Worm (Caenorhabditis elegans): ENCODE measurements around the gene ZK355.3.

ZK355.3 gene

DNA sequence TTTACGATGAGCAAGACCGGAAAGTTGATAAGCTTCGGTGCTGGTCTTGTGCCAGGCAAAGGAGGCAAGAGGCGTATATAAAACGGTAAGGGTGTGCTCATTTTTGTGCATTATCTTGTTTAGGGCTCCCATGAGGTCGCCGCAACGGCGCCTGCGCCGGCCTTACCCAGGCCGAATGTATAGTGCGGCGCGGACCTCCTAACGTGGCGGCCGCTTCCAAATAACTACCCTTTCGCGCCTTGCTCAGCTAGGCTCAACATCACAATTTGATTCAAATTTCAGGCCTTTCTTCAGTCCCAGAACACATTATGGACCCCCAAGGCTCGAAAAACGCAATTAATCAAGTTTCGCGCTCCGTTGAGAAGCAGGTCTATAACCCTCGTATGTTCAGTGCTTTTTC lies at the start of gene ZK355.3, which contains the start of gene ZK355.8:
ZK355.3 (minus strand) TSS at position 101 of the 400 bp plus-strand sequence.
ZK355.8 (plus strand) TSS at position 272 of the 400 bp plus-strand sequence.
- no peak for TF ChIP-seq dao-5 (tag; optimal IDR thresholded peaks at IDR 0.05)
- no peak for TF ChIP-seq him-1 (tag; optimal IDR thresholded peaks at IDR 0.05)
- no peak for TF ChIP-seq W03F9.2 (tag; optimal IDR thresholded peaks at IDR 0.05)

- TF ChIP-seq dao-5 (tag; optimal IDR thresholded peaks at IDR 0.05) (no peak), W03F9.2 (tag; optimal IDR thresholded peaks at IDR 0.05) (no peak), him-1 (tag; optimal IDR thresholded peaks at IDR 0.05) (no peak)
These were observed 49.2 kb upstream of the ZK355.3 start, which contains the start of gene nhr-88 for ce11 chrII:2976597-2976996. TSS of gene nhr-88 (plus strand) at chrII:2976639.

DNA sequence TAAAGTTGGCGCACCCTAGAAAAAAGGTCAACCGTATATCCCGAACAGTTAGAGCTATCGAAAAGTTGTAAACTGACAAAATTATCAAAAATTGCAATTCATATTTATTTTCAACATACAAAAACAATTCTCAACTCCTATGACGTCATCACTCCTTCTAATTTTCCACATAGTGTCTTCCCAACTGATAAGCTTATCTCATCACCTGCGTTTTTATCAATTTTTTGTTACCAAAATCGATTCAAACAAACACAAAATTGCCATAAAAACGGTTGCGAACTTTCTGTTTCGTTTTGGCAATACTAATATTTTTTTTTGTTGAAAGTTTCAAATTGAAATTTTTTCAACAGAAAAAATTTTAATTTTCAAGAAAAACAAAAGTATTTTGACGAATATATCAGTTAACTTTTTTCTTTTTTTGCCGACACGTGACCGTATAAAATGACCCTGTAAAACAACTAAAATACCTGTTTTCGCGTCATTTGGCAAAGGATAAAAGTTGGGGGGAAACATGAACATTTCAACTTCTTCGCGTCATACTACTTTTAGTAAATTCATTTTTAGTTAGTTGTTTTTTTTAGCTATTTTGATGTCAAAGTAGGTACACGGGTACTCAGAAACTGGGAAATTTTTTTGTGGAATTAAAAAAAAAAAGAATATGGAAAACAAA lies 48.3 kb upstream of the ZK355.3 start:
- TF ChIP-seq W03F9.2 (tag; optimal IDR thresholded peaks at IDR 0.05) (no peak), dao-5 (tag; optimal IDR thresholded peaks at IDR 0.05) (no peak), him-1 (tag; optimal IDR thresholded peaks at IDR 0.05) (no peak)

DNA sequence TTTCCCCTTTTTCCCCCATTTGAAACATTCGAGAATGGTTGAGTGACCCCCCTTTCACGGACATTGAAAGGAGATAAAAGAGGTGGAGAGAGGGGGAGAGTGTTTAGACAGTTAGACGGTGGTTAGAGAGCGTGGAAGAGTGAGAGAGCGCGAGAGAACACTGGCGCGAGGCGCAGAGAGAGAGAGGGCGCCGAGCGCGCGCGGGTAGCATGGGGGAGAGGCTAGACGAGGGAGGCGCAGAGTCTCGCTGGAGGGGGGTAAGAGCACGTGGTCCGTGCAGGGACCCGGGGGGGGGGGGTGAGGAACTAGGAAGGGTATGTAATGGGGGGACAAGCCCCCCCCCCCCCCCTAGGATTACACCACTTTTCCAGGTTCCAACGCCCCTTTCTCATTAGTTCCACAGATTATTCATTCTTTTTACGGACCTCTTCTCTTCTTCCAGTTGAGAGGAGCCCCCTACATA lies 46.5 kb upstream of the ZK355.3 start:
- TF ChIP-seq him-1 (tag; optimal IDR thresholded peaks at IDR 0.05) (peak; percentile 91), dao-5 (tag; optimal IDR thresholded peaks at IDR 0.05) (no peak), W03F9.2 (tag; optimal IDR thresholded peaks at IDR 0.05) (no peak)

DNA sequence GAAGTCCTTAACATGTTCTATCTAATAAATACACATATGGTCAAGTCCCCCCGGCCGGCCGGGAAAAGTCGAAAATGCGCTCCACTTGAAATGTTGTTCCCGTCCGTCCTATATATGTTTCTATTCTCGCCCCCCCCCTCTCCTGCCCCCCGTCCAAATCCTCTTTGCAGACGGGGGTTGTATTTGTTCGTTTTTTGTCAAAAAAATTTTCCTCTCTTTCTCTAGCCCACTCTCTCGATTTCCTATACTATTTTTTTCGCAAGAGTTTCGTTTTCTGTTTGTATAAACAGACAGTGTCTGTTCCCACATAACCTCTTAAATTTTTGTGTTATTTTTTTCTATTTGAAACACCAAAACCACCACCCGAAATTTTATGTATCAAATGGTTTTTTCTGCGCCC lies 39.6 kb upstream of the ZK355.3 start:
- TF ChIP-seq dao-5 (tag; optimal IDR thresholded peaks at IDR 0.05): no peak
- TF ChIP-seq him-1 (tag; optimal IDR thresholded peaks at IDR 0.05): no peak
- no peak for TF ChIP-seq W03F9.2 (tag; optimal IDR thresholded peaks at IDR 0.05)

DNA sequence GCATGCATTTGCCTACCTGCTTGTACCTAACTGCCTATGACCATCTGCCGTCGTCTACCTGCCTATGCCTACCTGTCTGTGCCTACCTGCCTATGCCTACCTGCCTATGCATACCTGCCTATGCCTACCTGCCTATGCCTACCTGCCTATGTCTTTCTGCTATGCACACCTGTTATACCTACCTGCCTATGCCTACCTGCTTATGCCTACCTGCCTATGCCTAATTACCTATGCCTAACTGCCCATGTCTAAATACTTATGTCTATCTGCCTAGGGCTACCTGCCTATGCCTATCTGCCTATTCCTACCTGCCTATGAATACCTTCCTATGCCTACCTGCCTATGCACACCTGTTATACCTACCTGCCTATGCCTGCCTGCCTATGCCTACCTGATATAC lies 38.9 kb upstream of the ZK355.3 start:
- no peak for TF ChIP-seq dao-5 (tag; optimal IDR thresholded peaks at IDR 0.05)
- TF ChIP-seq W03F9.2 (tag; optimal IDR thresholded peaks at IDR 0.05): no peak
- no peak for TF ChIP-seq him-1 (tag; optimal IDR thresholded peaks at IDR 0.05)

DNA sequence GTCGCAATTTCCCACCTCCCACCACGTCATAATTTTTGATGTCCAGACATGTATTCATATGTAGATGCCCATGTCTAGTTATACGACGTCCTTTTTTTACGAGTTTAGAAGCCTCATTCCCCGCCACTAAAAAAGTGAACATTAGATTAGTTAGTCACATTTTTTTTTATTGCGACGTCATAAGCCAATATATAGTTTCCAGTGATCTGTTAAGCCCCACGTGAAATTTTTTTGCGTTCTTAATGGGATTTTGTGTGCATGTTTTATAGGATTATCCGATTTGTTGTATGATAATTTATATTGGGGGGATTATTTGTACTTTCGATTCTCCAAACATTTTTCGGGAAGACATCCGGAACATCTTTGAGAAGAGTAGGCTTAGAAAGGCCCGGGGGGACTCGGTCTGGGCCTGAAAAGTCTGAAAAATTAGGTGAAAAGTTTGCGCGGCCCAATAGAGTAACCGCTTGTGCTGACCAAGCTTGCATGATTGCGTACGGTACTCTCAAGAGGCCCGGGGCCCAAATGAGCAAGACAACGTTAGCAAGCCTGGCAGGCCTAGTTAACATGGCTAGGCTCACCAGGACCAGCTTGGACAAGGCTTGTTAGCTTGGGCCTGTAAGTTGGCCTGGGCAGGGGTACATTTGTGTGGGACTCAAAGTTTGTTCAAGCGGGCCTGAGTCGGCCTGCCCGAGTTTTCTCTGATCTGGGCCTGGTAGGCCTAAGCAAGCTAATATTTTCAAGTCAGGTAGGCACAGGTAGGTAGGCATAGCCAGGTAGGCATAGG lies 38.0 kb upstream of the ZK355.3 start:
- TF ChIP-seq him-1 (tag; optimal IDR thresholded peaks at IDR 0.05) (no peak), dao-5 (tag; optimal IDR thresholded peaks at IDR 0.05) (no peak), W03F9.2 (tag; optimal IDR thresholded peaks at IDR 0.05) (no peak)

- TF ChIP-seq him-1 (tag; optimal IDR thresholded peaks at IDR 0.05) (no peak), W03F9.2 (tag; optimal IDR thresholded peaks at IDR 0.05) (no peak), dao-5 (tag; optimal IDR thresholded peaks at IDR 0.05) (no peak)
These were observed 36.2 kb upstream of the ZK355.3 start for ce11 chrII:2963619-2964018.

DNA sequence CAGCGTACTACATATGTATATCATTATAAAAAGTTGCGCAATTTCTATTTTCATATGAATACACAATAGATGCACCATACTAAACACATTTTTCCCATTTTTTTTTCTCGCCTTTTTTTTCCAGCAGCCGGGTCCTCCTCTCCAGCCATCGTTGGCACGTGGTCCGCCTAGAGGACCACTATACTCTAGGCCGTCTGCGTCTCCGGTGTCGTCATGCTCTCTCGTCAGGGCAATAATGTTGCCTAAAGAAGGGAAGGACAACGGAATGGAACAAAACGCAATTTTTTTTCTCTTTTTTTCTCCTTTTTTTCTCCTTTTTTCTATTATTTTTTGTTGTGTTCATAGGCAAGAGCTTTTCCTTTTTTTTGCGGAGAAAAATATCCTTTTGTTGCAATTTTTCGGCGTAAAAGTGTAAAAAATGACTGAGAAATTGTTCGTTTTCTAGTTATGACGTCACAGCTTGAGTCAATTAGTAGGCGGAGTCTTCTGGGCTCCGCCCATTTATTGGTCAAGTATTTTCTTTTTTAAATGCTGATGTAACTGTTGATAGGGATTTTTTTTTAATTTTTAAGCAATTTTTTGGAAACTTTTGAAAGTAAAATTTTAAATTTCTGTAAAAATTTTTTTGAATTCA lies 35.2 kb upstream of the ZK355.3 start:
- TF ChIP-seq W03F9.2 (tag; optimal IDR thresholded peaks at IDR 0.05) (no peak), him-1 (tag; optimal IDR thresholded peaks at IDR 0.05) (peak; percentile 67)

ce11 chrII:2958308-2958707 lies 30.9 kb upstream of the ZK355.3 start, which contains the start of gene srw-60:
TSS of gene srw-60 (plus strand) at chrII:2958608.
- TF ChIP-seq dao-5 (tag; optimal IDR thresholded peaks at IDR 0.05): no peak
- TF ChIP-seq him-1 (tag; optimal IDR thresholded peaks at IDR 0.05): no peak
- no peak for TF ChIP-seq W03F9.2 (tag; optimal IDR thresholded peaks at IDR 0.05)

ce11 chrII:2955656-2956115 lies 28.3 kb upstream of the ZK355.3 start, which contains the start of gene irld-48:
TSS of gene irld-48 (plus strand) at chrII:2956065.
- TF ChIP-seq dao-5 (tag; optimal IDR thresholded peaks at IDR 0.05): no peak
- TF ChIP-seq W03F9.2 (tag; optimal IDR thresholded peaks at IDR 0.05): no peak
- no peak for TF ChIP-seq him-1 (tag; optimal IDR thresholded peaks at IDR 0.05)

DNA sequence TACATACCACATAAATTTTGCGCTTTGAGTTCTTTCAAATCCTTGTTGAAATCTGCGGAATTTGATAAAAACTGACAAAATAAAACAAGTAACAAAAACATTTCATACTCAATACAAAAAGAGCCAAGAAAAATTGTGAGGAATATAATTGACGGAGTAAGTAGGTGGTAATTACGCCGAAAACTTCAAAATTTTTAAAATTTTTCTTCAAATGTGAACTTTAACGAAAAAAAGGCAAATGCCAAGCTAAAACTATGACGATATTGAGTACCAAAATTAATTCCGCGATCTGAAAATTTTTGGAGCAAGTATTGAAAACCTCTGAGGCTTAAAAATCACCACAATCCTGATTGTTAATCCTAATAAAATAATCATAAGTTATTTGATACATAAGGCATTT lies 25.2 kb upstream of the ZK355.3 start, which contains the start of gene irld-51:
irld-51 (minus strand) TSS at position 101 of the 400 bp plus-strand sequence.
- TF ChIP-seq dao-5 (tag; optimal IDR thresholded peaks at IDR 0.05) (no peak), W03F9.2 (tag; optimal IDR thresholded peaks at IDR 0.05) (no peak), him-1 (tag; optimal IDR thresholded peaks at IDR 0.05) (no peak)

ce11 chrII:2948614-2949013 lies 21.2 kb upstream of the ZK355.3 start:
- TF ChIP-seq W03F9.2 (tag; optimal IDR thresholded peaks at IDR 0.05): no peak
- no peak for TF ChIP-seq dao-5 (tag; optimal IDR thresholded peaks at IDR 0.05)
- TF ChIP-seq him-1 (tag; optimal IDR thresholded peaks at IDR 0.05): no peak
